Worm (Caenorhabditis elegans): ENCODE measurements around the gene Y75B8A.23.

Gene Y75B8A.23

ce11 chrIII:12278766-12279165 is 28.3 kb downstream of the Y75B8A.23 start:
- TF ChIP-seq mdl-1 (tag; optimal IDR thresholded peaks at IDR 0.05) (no peak), efl-1 (optimal IDR thresholded peaks at IDR 0.05) (peak in 1 of 2 experiments; percentile 92), efl-1 (GFP tag; optimal IDR thresholded peaks at IDR 0.05 in 1 of 2) (peak; percentile 88 to 99), lin-35 (GFP tag; optimal IDR thresholded peaks at IDR 0.05) (peak; percentile 87 to 92), xbp-1 (tag; optimal IDR thresholded peaks at IDR 0.05) (no peak), ceh-63 (GFP tag; optimal IDR thresholded peaks at IDR 0.05) (no peak), grh-1 (GFP tag; IDR thresholded peaks at IDR 0.05) (no peak), skn-1 (tag; optimal IDR thresholded peaks at IDR 0.05) (peak; percentile 40), nhr-71 (tag; optimal IDR thresholded peaks at IDR 0.05) (no peak), nhr-11 (tag; optimal IDR thresholded peaks at IDR 0.05) (no peak), pqm-1 (tag; optimal IDR thresholded peaks at IDR 0.05) (no peak), nhr-19 (GFP tag; conservative IDR thresholded peaks at IDR 0.05) (peak; percentile 22; the same call in 1 of the 2 replicates), ceh-90 (tag; optimal IDR thresholded peaks at IDR 0.05) (peak; percentile 11), irx-1 (tag; optimal IDR thresholded peaks at IDR 0.05) (peak; percentile 2), dsc-1 (tag; optimal IDR thresholded peaks at IDR 0.05) (peak; percentile 24), dpl-1 (GFP tag; optimal IDR thresholded peaks at IDR 0.05) (peak; percentile 82 to 87 (median 87)), snu-23 (GFP tag; optimal IDR thresholded peaks at IDR 0.05) (peak; percentile 36), nhr-76 (tag; optimal IDR thresholded peaks at IDR 0.05) (no peak), lsy-2 (tag; optimal IDR thresholded peaks at IDR 0.05) (peak; percentile 23 to 45), ceh-82 (tag; optimal IDR thresholded peaks at IDR 0.05) (peak in 1 of 3 experiments; percentile 7), nhr-12 (tag; optimal IDR thresholded peaks at IDR 0.05) (no peak), vab-15 (tag; optimal IDR thresholded peaks at IDR 0.05) (no peak), isw-1 (GFP tag; IDR thresholded peaks at IDR 0.05) (peak; percentile 17; the same call in 1 of the 2 replicates), tbx-2 (tag; optimal IDR thresholded peaks at IDR 0.05) (peak; percentile 18)

- TF ChIP-seq hpl-2 (GFP tag; optimal IDR thresholded peaks at IDR 0.05) (no peak), tlp-1 (tag; optimal IDR thresholded peaks at IDR 0.05) (no peak), rnt-1 (tag; optimal IDR thresholded peaks at IDR 0.05) (no peak), nhr-237 (tag; optimal IDR thresholded peaks at IDR 0.05) (no peak), irx-1 (tag; optimal IDR thresholded peaks at IDR 0.05) (no peak), elt-2 (tag; optimal IDR thresholded peaks at IDR 0.05) (no peak), vab-15 (tag; optimal IDR thresholded peaks at IDR 0.05) (no peak), unc-86 (tag; optimal IDR thresholded peaks at IDR 0.05) (no peak), skn-1 (tag; optimal IDR thresholded peaks at IDR 0.05) (no peak), nhr-12 (tag; optimal IDR thresholded peaks at IDR 0.05) (no peak), dsc-1 (tag; optimal IDR thresholded peaks at IDR 0.05) (no peak), fkh-8 (tag; optimal IDR thresholded peaks at IDR 0.05) (no peak), ama-1 (optimal IDR thresholded peaks at IDR 0.05) (no peak), snu-23 (GFP tag; optimal IDR thresholded peaks at IDR 0.05) (no peak)
These were observed 33.7 kb downstream of the Y75B8A.23 start for ce11 chrIII:12284157-12284556.

ce11 chrIII:12292465-12292864 is 42.0 kb downstream of the Y75B8A.23 start:
- TF ChIP-seq nhr-28 (tag; optimal IDR thresholded peaks at IDR 0.05), result no peak
- TF ChIP-seq snu-23 (GFP tag; optimal IDR thresholded peaks at IDR 0.05), result no peak
- TF ChIP-seq ets-5 (GFP tag; IDR thresholded peaks at IDR 0.05), result no peak
- no peak for TF ChIP-seq pag-3 (tag; optimal IDR thresholded peaks at IDR 0.05; ENCODE audit: borderline replicate concordance, insufficient read depth)
- TF ChIP-seq alr-1 (tag; optimal IDR thresholded peaks at IDR 0.05; ENCODE audit: borderline replicate concordance), result no peak
- no peak for TF ChIP-seq blmp-1 (tag; optimal IDR thresholded peaks at IDR 0.05)
- no peak for TF ChIP-seq pax-3 (tag; optimal IDR thresholded peaks at IDR 0.05)
- TF ChIP-seq jun-1 (tag; optimal IDR thresholded peaks at IDR 0.05), result no peak
- TF ChIP-seq tbx-2 (tag; optimal IDR thresholded peaks at IDR 0.05), result no peak
- no peak for TF ChIP-seq mdl-1 (tag; optimal IDR thresholded peaks at IDR 0.05)
- no peak for TF ChIP-seq zag-1 (tag; optimal IDR thresholded peaks at IDR 0.05)
- TF ChIP-seq snpc-4 (tag; optimal IDR thresholded peaks at IDR 0.05), result no peak
- no peak for TF ChIP-seq unc-86 (tag; optimal IDR thresholded peaks at IDR 0.05)
- TF ChIP-seq xbp-1 (tag; optimal IDR thresholded peaks at IDR 0.05), result no peak
- no peak for TF ChIP-seq fos-1 (tag; optimal IDR thresholded peaks at IDR 0.05)
- no peak for TF ChIP-seq dsc-1 (tag; optimal IDR thresholded peaks at IDR 0.05)
- TF ChIP-seq ceh-63 (GFP tag; optimal IDR thresholded peaks at IDR 0.05), result no peak
- no peak for TF ChIP-seq mab-9 (GFP tag; IDR thresholded peaks at IDR 0.05)
- TF ChIP-seq ceh-8 (GFP tag; optimal IDR thresholded peaks at IDR 0.05), result no peak
- no peak for TF ChIP-seq lir-3 (tag; optimal IDR thresholded peaks at IDR 0.05; ENCODE audit: poor library complexity)
